Fruit fly (Drosophila melanogaster) whole organism, larva: ENCODE results near the gene CG14034.

Experiments
- noc ChIP-seq: fragments of 200-800 bp; sonication (Bioruptor generic); optimal IDR thresholded peaks from 3 replicates; lab custom pipeline; 2019; ENCODE audit warnings: missing biosample characterization, mild to moderate bottlenecking, missing genetic modification characterization, moderate library complexity

CG14034 gene

dm6 chr2L:5230772-5231171, 14.4 kb upstream of the CG14034 start:
- no peak for TF ChIP-seq noc

- no peak for TF ChIP-seq noc
Observed at dm6 chr2L:5229735-5230347, 13.5 kb upstream of the CG14034 start.

DNA sequence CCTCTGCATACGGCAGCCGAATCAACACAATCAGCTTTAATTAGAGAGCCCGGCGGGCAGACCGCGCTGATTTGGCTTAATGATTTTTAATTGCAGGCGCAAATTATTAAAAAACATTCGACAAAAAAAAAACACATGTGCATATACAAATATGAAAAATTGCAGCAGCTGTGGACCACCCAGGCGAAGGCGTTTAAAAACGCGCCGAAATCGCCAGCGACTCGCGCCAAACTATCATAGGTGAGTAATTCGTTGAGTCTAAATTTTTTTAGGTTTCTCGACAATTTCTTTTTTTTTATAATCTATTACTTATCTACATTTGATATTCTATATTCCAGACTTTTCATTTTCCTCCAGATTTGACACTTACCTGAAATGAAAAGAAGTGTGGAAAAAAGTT, 12.9 kb upstream of the CG14034 start:
- no peak for TF ChIP-seq noc

DNA sequence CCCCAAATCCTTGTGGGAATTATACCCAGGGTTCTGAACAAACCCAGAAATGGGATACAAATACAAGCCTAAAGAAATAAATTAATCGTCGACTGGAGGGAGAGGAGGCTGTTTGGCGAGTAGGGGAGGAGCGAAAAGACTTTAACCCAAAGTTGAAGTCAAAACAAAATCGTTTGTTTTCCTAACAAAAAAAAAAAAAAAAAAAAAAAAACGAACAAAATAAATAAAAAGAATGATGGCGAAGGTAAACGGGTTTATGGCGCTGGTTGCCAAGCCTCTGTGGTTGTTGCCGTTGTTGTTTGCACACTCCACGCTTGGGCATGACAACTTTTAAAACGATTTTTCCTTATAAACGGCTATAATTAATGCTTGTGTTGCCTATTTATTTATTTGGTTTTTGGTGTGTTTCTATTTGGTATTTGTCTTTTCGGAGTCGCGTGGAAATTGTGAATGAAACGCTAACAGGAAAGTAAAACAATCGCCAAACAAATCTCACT, 12.3 kb upstream of the CG14034 start:
- TF ChIP-seq noc: no peak

dm6 chr2L:5226891-5227554, 10.7 kb upstream of the CG14034 start:
- TF ChIP-seq noc: no peak

dm6 chr2L:5225547-5226213, 9.3 kb upstream of the CG14034 start:
- no peak for TF ChIP-seq noc

DNA sequence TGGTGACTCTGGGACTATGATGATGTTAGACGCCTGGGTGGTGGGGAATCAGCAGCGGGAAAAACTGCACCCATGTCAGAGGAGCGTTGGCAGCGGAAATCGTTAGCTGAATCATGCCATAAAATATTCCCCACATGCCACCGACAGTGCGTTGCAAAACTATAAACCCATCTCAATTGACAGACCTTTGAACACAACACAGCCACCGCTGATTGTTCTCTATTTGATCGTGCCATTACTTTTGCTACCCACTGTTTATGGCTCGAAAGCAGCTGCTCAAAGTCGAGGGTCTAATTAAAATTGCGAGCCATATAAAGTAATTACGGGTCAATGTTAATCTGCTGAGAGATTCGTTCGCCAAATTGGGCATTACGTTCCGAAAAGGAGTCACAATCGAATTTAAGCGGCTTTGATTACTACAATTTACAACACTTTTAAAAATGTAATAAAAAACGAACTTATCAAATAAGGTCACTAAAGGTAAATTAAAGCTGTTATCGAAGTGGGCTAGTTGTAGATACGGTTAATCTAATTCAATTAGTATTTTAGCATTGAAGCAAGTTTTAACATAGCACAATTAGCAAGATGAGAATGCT, 8.5 kb upstream of the CG14034 start:
- TF ChIP-seq noc: no peak

dm6 chr2L:5223317-5223716, 7.0 kb upstream of the CG14034 start:
- no peak for TF ChIP-seq noc

dm6 chr2L:5214981-5215380, 1.4 kb downstream of the CG14034 start, which contains the start of gene CG7742:
TSS of gene CG7742 (minus strand) at chr2L:5215081.
- no peak for TF ChIP-seq noc

- TF ChIP-seq noc: no peak
Observed at dm6 chr2L:5210946-5211345, 5.4 kb downstream of the CG14034 start.

dm6 chr2L:5210145-5210504, 6.2 kb downstream of the CG14034 start, which contains the start of gene Cyp28d1:
TSS of gene Cyp28d1 (plus strand) at chr2L:5210460.
- TF ChIP-seq noc: no peak

DNA sequence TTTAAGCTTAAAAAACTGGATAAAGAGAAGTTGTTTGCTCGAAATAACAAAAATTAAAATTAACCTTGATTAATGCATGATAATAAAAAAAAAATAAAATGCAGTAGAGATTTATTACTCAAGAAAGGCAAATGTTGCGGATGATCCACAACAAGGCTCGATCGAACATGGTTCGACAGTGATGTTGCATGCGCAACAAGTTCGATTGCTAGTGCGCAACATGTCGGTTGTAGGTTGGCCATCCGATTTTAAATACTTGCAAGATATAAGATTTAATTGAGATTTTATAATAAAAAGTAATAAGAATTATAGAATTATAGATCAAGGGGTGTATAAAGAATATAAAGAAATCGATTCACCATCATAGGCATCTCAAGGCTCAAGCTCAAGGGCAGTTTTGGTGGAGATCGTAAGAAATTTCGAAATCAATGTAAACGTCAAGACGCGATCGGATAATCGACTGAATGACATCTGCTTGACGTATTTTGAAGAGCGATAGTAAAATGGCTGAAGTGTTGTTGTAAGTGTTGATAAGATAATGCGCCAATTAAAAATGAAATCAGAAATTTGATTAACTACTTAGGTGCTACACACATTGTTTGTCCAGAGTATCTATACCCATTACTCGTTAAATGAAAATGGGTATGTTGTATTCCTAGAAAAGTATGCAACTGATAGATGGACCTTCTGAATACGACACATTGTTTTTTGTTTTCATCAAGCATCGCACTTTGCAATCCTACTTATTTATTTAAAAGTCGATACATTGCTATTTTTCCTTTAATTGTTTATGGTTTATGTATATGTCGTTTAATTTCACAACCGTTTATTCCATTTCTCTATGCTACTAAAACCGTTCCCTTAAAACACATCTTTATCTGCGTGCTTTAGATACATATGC, 6.8 kb downstream of the CG14034 start:
- TF ChIP-seq noc: peak; percentile 85

dm6 chr2L:5208581-5208980, 7.8 kb downstream of the CG14034 start:
- no peak for TF ChIP-seq noc

DNA sequence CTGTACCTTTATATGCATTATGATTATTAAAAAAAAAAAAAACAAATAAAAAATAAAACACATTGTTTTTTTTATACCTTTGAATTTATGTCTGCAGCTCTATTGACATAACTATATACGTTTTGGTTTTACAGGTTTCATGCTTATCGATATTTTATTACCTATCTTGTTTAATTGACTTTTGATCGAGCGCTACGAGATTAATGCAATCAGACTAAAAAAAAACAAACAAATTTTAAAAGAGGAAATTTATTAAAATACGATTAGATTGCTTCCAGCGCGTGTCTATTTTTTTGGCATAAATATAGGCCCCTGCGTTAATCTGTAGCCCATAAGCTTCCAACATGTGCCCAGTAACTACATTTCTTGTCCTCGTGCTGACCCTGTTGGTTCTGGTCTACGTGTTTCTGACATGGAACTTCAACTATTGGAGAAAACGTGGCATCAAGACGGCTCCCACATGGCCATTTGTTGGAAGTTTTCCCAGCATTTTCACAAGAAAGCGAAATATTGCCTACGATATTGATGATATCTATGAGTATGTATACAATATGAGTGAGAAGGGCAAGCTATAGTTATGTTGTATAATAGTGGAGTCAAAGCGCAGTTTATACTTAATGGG, 9.3 kb downstream of the CG14034 start, which contains the start of gene Cyp28d2:
Gene Cyp28d2, plus strand, starts transcription at position 304 of the 622 bp plus-strand sequence.
- TF ChIP-seq noc: no peak

DNA sequence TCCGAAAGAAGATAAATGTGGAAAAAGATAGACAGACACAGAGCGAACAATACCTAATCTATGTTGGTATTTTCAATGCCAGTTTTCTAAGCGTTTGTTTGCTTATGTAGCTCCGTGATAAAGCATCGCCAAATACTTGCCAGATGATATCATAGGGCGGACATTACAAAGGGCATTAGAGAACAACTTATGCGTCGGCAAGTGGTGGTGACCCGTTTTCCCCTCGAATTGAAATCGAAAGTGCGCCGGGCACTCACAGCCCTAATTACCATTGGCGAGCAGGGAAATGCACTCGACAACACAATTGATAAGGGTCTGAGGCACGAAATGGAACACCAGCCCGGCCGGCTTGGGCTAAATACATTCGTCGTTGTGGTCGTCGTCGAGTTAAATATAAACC, 19.1 kb downstream of the CG14034 start:
- TF ChIP-seq noc: no peak

dm6 chr2L:5196684-5197083, 19.7 kb downstream of the CG14034 start:
- peak; percentile 20 for TF ChIP-seq noc
